Worm (Caenorhabditis elegans) whole organism, mixed stage, embryonic: ENCODE data around the gene alh-6.

Experiments
- M03D4.4 ChIP-seq: sonication (generic microtip); optimal IDR thresholded peaks from 2 replicates; lab custom pipeline; 2017; ENCODE audit warnings: mild to moderate bottlenecking, missing genetic modification characterization, missing compliant biosample characterization
- bed-3 ChIP-seq: fragments of 200-800 bp; sonication (Bioruptor generic); optimal IDR thresholded peaks from 3 replicates; lab custom pipeline; 2018; ENCODE audit warnings: mild to moderate bottlenecking, missing genetic modification characterization, moderate library complexity, missing compliant biosample characterization
- blmp-1 ChIP-seq: fragments of 150-350 bp; optimal IDR thresholded peaks from 2 replicates; lab custom pipeline; 2014; ENCODE audit warnings: missing biosample characterization, missing genetic modification characterization
- ceh-39 ChIP-seq: fragments of 150-350 bp; optimal IDR thresholded peaks from 2 replicates; lab custom pipeline; 2014; ENCODE audit warnings: missing biosample characterization, missing genetic modification characterization
- ceh-43 ChIP-seq: fragments of 200-800 bp; sonication (Bioruptor generic); optimal IDR thresholded peaks from 2 replicates; lab custom pipeline; 2018; ENCODE audit warnings: mild to moderate bottlenecking, missing genetic modification characterization, moderate library complexity, missing compliant biosample characterization
- ceh-83 ChIP-seq: fragments of 200-800 bp; sonication (Bioruptor generic); optimal IDR thresholded peaks from 2 replicates; lab custom pipeline; 2018; ENCODE audit warnings: mild to moderate bottlenecking, missing genetic modification characterization, missing compliant biosample characterization
- ces-1 ChIP-seq: fragments of 150-350 bp; optimal IDR thresholded peaks from 2 replicates; lab custom pipeline; 2014; ENCODE audit warnings: missing biosample characterization, missing genetic modification reagents, missing genetic modification characterization
- cnd-1 ChIP-seq: fragments of 200-800 bp; sonication (Bioruptor generic); optimal IDR thresholded peaks from 2 replicates; lab custom pipeline; 2018; ENCODE audit warnings: mild to moderate bottlenecking, missing genetic modification characterization, missing compliant biosample characterization
- drap-1 ChIP-seq: fragments of 200-800 bp; sonication (Bioruptor generic); optimal IDR thresholded peaks from 3 replicates; lab custom pipeline; 2018; ENCODE audit warnings: mild to moderate bottlenecking, missing genetic modification characterization, missing compliant biosample characterization
- elt-1 ChIP-seq: sonication (generic microtip); optimal IDR thresholded peaks from 2 replicates; lab custom pipeline; 2017; ENCODE audit warnings: missing genetic modification characterization, mild to moderate bottlenecking, missing compliant biosample characterization, antibody characterized with exemption, moderate library complexity, borderline replicate concordance; ENCODE audit not compliant: insufficient read depth
- elt-3 ChIP-seq: fragments of 150-350 bp; optimal IDR thresholded peaks from 2 replicates; lab custom pipeline; 2014; ENCODE audit warnings: missing biosample characterization, missing genetic modification characterization
- flh-1 ChIP-seq: fragments of 200-800 bp; sonication (Bioruptor generic); optimal IDR thresholded peaks from 2 replicates; lab custom pipeline; 2018; ENCODE audit warnings: mild to moderate bottlenecking, missing genetic modification characterization, moderate library complexity, missing compliant biosample characterization
- ham-2 ChIP-seq: fragments of 200-800 bp; sonication (Bioruptor generic); optimal IDR thresholded peaks from 2 replicates; lab custom pipeline; 2018; ENCODE audit warnings: mild to moderate bottlenecking, missing genetic modification characterization, missing compliant biosample characterization
- hlh-1 ChIP-seq: fragments of 150-350 bp; optimal IDR thresholded peaks from 2 replicates; lab custom pipeline; 2014; ENCODE audit warnings: missing biosample characterization, missing genetic modification reagents, missing genetic modification characterization
- lin-13 ChIP-seq: fragments of 150-350 bp; optimal IDR thresholded peaks from 2 replicates; lab custom pipeline; 2014; ENCODE audit warnings: missing biosample characterization, missing genetic modification characterization
- lin-32 ChIP-seq: fragments of 200-800 bp; sonication (Bioruptor generic); optimal IDR thresholded peaks from 2 replicates; lab custom pipeline; 2018; ENCODE audit warnings: mild to moderate bottlenecking, missing genetic modification characterization, missing compliant biosample characterization
- lsy-2 ChIP-seq: fragments of 150-350 bp; optimal IDR thresholded peaks from 2 replicates; lab custom pipeline; 2014; ENCODE audit warnings: missing biosample characterization, missing genetic modification characterization
- mab-5 ChIP-seq: fragments of 150-350 bp; optimal IDR thresholded peaks from 2 replicates; lab custom pipeline; 2014; ENCODE audit warnings: missing biosample characterization, missing genetic modification characterization
- mep-1 ChIP-seq: fragments of 150-350 bp; optimal IDR thresholded peaks from 2 replicates; lab custom pipeline; 2017; ENCODE audit warnings: missing biosample characterization, missing genetic modification reagents, missing genetic modification characterization, inconsistent platforms
- mls-2 ChIP-seq: sonication (generic microtip); optimal IDR thresholded peaks from 2 replicates; lab custom pipeline; 2016; ENCODE audit warnings: mild to moderate bottlenecking, missing genetic modification characterization, moderate library complexity, missing compliant biosample characterization
- nhr-12 ChIP-seq: fragments of 150-350 bp; optimal IDR thresholded peaks from 2 replicates; lab custom pipeline; 2014; ENCODE audit warnings: missing biosample characterization, missing genetic modification characterization
- nhr-2 ChIP-seq: fragments of 150-350 bp; optimal IDR thresholded peaks from 2 replicates; lab custom pipeline; 2014; ENCODE audit warnings: missing biosample characterization, missing genetic modification characterization
- nhr-237 ChIP-seq: fragments of 150-350 bp; optimal IDR thresholded peaks from 2 replicates; lab custom pipeline; 2014; ENCODE audit warnings: missing biosample characterization, missing genetic modification characterization
- nhr-28 ChIP-seq: fragments of 150-350 bp; optimal IDR thresholded peaks from 2 replicates; lab custom pipeline; 2014; ENCODE audit warnings: missing biosample characterization, missing genetic modification characterization
- nhr-76 ChIP-seq: sonication (generic microtip); optimal IDR thresholded peaks from 2 replicates; lab custom pipeline; 2017; ENCODE audit warnings: missing biosample characterization, missing genetic modification characterization
- pha-4 ChIP-seq: fragments of 150-350 bp; optimal IDR thresholded peaks from 2 replicates; lab custom pipeline; 2018; ENCODE audit warnings: missing biosample characterization, missing genetic modification reagents, missing genetic modification characterization
- sem-2 ChIP-seq: fragments of 200-800 bp; sonication (Bioruptor generic); optimal IDR thresholded peaks from 2 replicates; lab custom pipeline; 2018; ENCODE audit warnings: mild to moderate bottlenecking, missing genetic modification characterization, missing compliant biosample characterization
- snpc-4 ChIP-seq: fragments of 150-350 bp; optimal IDR thresholded peaks from 2 replicates; lab custom pipeline; 2014; ENCODE audit warnings: missing biosample characterization, missing genetic modification characterization
- sptf-1 ChIP-seq: sonication (generic microtip); optimal IDR thresholded peaks from 2 replicates; lab custom pipeline; 2017; ENCODE audit warnings: mild to moderate bottlenecking, missing genetic modification characterization, moderate library complexity, missing compliant biosample characterization
- tbx-8 ChIP-seq: fragments of 200-800 bp; sonication (Bioruptor generic); optimal IDR thresholded peaks from 2 replicates; lab custom pipeline; 2018; ENCODE audit warnings: mild to moderate bottlenecking, missing genetic modification characterization, moderate library complexity, missing compliant biosample characterization
- unc-120 ChIP-seq: sonication (generic microtip); optimal IDR thresholded peaks from 2 replicates; lab custom pipeline; 2017; ENCODE audit warnings: missing genetic modification characterization, missing compliant biosample characterization; ENCODE audit not compliant: poor library complexity, severe bottlenecking
- unc-39 ChIP-seq: fragments of 150-350 bp; optimal IDR thresholded peaks from 2 replicates; lab custom pipeline; 2014; ENCODE audit warnings: missing biosample characterization, missing genetic modification characterization
- unc-62 ChIP-seq: fragments of 150-350 bp; optimal IDR thresholded peaks from 2 replicates; lab custom pipeline; 2014; ENCODE audit warnings: missing biosample characterization, missing genetic modification reagents, missing genetic modification characterization
- zip-8 ChIP-seq: fragments of 150-350 bp; optimal IDR thresholded peaks from 2 replicates; lab custom pipeline; 2014; ENCODE audit warnings: missing biosample characterization, missing genetic modification characterization
- ztf-11 ChIP-seq: fragments of 150-350 bp; optimal IDR thresholded peaks from 2 replicates; lab custom pipeline; 2014; ENCODE audit warnings: missing biosample characterization, missing genetic modification characterization

Gene alh-6

ce11 chrII:1320987-1321807 is 11.3 kb upstream of the alh-6 start, which contains the start of gene vig-1:
vig-1 (plus strand) TSS chrII:1321037.
- TF ChIP-seq ceh-39 (no peak), drap-1 (GFP tag; lab: Kevin White, UChicago) (no peak), M03D4.4 (no peak), zip-8 (tag; lab: Kevin White, UChicago) (peak; percentile 80), elt-1 (peak; percentile 96)

- TF ChIP-seq ceh-43 (peak; percentile 81), unc-39 (no peak), lin-13 (tag; lab: Kevin White, UChicago) (peak; percentile 97), nhr-237 (tag; lab: Kevin White, UChicago) (peak; percentile 96), snpc-4 (tag; lab: Kevin White, UChicago) (no peak), ztf-11 (tag; lab: Kevin White, UChicago) (peak; percentile 48), drap-1 (GFP tag; lab: Kevin White, UChicago) (peak; percentile 78), mab-5 (tag; lab: Kevin White, UChicago) (no peak), elt-3 (tag; lab: Kevin White, UChicago) (no peak), sem-2 (GFP tag; lab: Kevin White, UChicago) (peak; percentile 50), unc-62 (GFP tag; lab: Kevin White, UChicago) (peak; percentile 54), lin-32 (GFP tag; lab: Kevin White, UChicago) (peak; percentile 0), unc-120 (tag; lab: Kevin White, UChicago) (peak; percentile 74), nhr-76 (tag; lab: Kevin White, UChicago) (no peak), pha-4 (tag; lab: Kevin White, UChicago) (peak; percentile 87), elt-1 (peak; percentile 7), blmp-1 (tag; lab: Kevin White, UChicago) (peak; percentile 40), zip-8 (tag; lab: Kevin White, UChicago) (no peak), flh-1 (GFP tag; lab: Kevin White, UChicago) (no peak), ceh-83 (peak; percentile 69), nhr-12 (tag; lab: Kevin White, UChicago) (peak; percentile 16), cnd-1 (peak; percentile 72), sptf-1 (tag; lab: Kevin White, UChicago) (peak; percentile 91), nhr-2 (tag; lab: Kevin White, UChicago) (peak; percentile 5), mep-1 (peak; percentile 96), bed-3 (peak; percentile 22), ces-1 (GFP tag; lab: Kevin White, UChicago) (peak; percentile 45), ceh-39 (peak; percentile 88), hlh-1 (peak; percentile 75), lsy-2 (tag; lab: Kevin White, UChicago) (peak; percentile 90), M03D4.4 (peak; percentile 84), ham-2 (peak; percentile 38), tbx-8 (peak; percentile 66), mls-2 (tag; lab: Kevin White, UChicago) (peak; percentile 88), nhr-28 (no peak)
- TF ChIP-seq, all 35 proteins: peak for 27
These were observed 10.5 kb upstream of the alh-6 start for ce11 chrII:1320412-1320811.

ce11 chrII:1315245-1315644 is 5.3 kb upstream of the alh-6 start:
- TF ChIP-seq unc-39 (no peak), M03D4.4 (no peak), lin-13 (tag; lab: Kevin White, UChicago) (no peak), sptf-1 (tag; lab: Kevin White, UChicago) (no peak), zip-8 (tag; lab: Kevin White, UChicago) (no peak), snpc-4 (tag; lab: Kevin White, UChicago) (no peak), ztf-11 (tag; lab: Kevin White, UChicago) (no peak), mls-2 (tag; lab: Kevin White, UChicago) (no peak)
